Fruit fly (Drosophila melanogaster) whole organism, embryonic: Measurements from ENCODE around the gene CG31637.
A peak's percentile ranks its signal among the peaks of the same experiment; 100 is the strongest.

Experiments
- CG6175 ChIP-seq: fragments of 200-800 bp; sonication (Bioruptor generic); IDR thresholded peaks from 3 replicates; pipeline ENCODE4 v1.3.6; 2022; ENCODE audit warnings: missing biosample characterization, missing genetic modification characterization
- Ets65A ChIP-seq: fragments of 200-800 bp; sonication (Bioruptor generic); peaks from one replicate; lab custom pipeline; 2016; ENCODE audit warnings: missing biosample characterization, missing genetic modification characterization
- YL-1 ChIP-seq: fragments of 200-800 bp; sonication (Bioruptor generic); optimal IDR thresholded peaks from 3 replicates; lab custom pipeline; 2017; ENCODE audit warnings: missing biosample characterization, mild to moderate bottlenecking, missing genetic modification characterization
- gro ChIP-seq: fragments of 200-800 bp; sonication (Bioruptor generic); optimal IDR thresholded peaks from 2 replicates; lab custom pipeline; 2016; ENCODE audit warnings: missing biosample characterization, missing genetic modification characterization

- no peak for TF ChIP-seq CG6175
- peak; percentile 89 for TF ChIP-seq Ets65A (GFP tag; lab: Kevin White, UChicago)
- TF ChIP-seq YL-1, result no peak
- TF ChIP-seq gro (GFP tag; lab: Kevin White, UChicago), result no peak
These were observed 48.7 kb upstream of the CG31637 start for dm6 chr2L:6449753-6450152.
